Fruit fly (Drosophila melanogaster) whole organism, embryonic: ENCODE data around the gene nudC.

Source experiments
- Antp ChIP-seq: fragments of 200-800 bp; sonication (Bioruptor generic); optimal IDR thresholded peaks from 3 replicates; lab custom pipeline; 2016; ENCODE audit warnings: missing biosample characterization, missing genetic modification characterization
- Asciz ChIP-seq: fragments of 200-800 bp; sonication (Bioruptor generic); optimal IDR thresholded peaks from 2 replicates; lab custom pipeline; 2017; ENCODE audit warnings: missing biosample characterization, mild to moderate bottlenecking, missing genetic modification characterization, missing genetic modification reagents
- CG10979 ChIP-seq: fragments of 200-800 bp; sonication (Bioruptor generic); optimal IDR thresholded peaks from 2 replicates; lab custom pipeline; 2018; ENCODE audit warnings: missing biosample characterization, mild to moderate bottlenecking, missing genetic modification characterization, moderate library complexity
- CG11093 ChIP-seq: fragments of 200-800 bp; sonication (Bioruptor generic); IDR thresholded peaks from 3 replicates; pipeline ENCODE4 v1.3.6; 2022; ENCODE audit warnings: missing biosample characterization, missing genetic modification characterization
- CG11504 ChIP-seq: fragments of 200-800 bp; sonication (Bioruptor generic); optimal IDR thresholded peaks from 3 replicates; lab custom pipeline; 2019; ENCODE audit warnings: missing biosample characterization, mild to moderate bottlenecking, missing genetic modification characterization, moderate library complexity
- CG11696 ChIP-seq: fragments of 200-800 bp; sonication (Bioruptor generic); IDR thresholded peaks from 2 replicates; pipeline ENCODE4 v1.3.6; 2022; ENCODE audit warnings: missing biosample characterization, missing genetic modification characterization
- CG12299 ChIP-seq: fragments of 200-800 bp; sonication (Bioruptor generic); optimal IDR thresholded peaks from 2 replicates; lab custom pipeline; 2018; ENCODE audit warnings: missing biosample characterization, mild to moderate bottlenecking, missing genetic modification characterization
- CG12769 ChIP-seq: fragments of 200-800 bp; sonication (Bioruptor generic); optimal IDR thresholded peaks from 2 replicates; lab custom pipeline; 2019; ENCODE audit warnings: missing biosample characterization, mild to moderate bottlenecking, missing genetic modification characterization, moderate library complexity
- CG15479 ChIP-seq: fragments of 200-800 bp; sonication (Bioruptor generic); optimal IDR thresholded peaks from 3 replicates; lab custom pipeline; 2019; ENCODE audit warnings: missing biosample characterization, mild to moderate bottlenecking, missing genetic modification characterization, moderate library complexity
- CG1602 ChIP-seq: fragments of 200-800 bp; sonication (Bioruptor generic); optimal IDR thresholded peaks from 3 replicates; lab custom pipeline; 2016; ENCODE audit warnings: missing biosample characterization, missing genetic modification characterization
- CG16813 ChIP-seq: fragments of 200-800 bp; sonication (Bioruptor generic); IDR thresholded peaks from 3 replicates; pipeline ENCODE4 v1.3.6; 2022; ENCODE audit warnings: missing biosample characterization, missing genetic modification characterization; ENCODE audit not compliant: partially characterized antibody
- CG17359 ChIP-seq: fragments of 200-800 bp; sonication (Bioruptor generic); optimal IDR thresholded peaks from 3 replicates; lab custom pipeline; 2018; ENCODE audit warnings: missing biosample characterization, mild to moderate bottlenecking, missing genetic modification characterization, moderate library complexity
- CG18011 ChIP-seq: fragments of 200-800 bp; sonication (Bioruptor generic); optimal IDR thresholded peaks from 2 replicates; lab custom pipeline; 2017; ENCODE audit warnings: missing biosample characterization, missing genetic modification characterization, mild to moderate bottlenecking, moderate library complexity, missing genotype
- CG31441 ChIP-seq: fragments of 200-800 bp; sonication (Bioruptor generic); IDR thresholded peaks from 2 replicates; pipeline ENCODE4 v1.3.6; 2022; ENCODE audit warnings: missing biosample characterization, missing genetic modification characterization
- CG3163 ChIP-seq: fragments of 200-800 bp; sonication (Bioruptor generic); optimal IDR thresholded peaks from 3 replicates; lab custom pipeline; 2016; ENCODE audit warnings: missing biosample characterization, missing genetic modification characterization
- CG34422 ChIP-seq: fragments of 200-800 bp; sonication (Bioruptor generic); IDR thresholded peaks from 3 replicates; pipeline ENCODE4 v1.3.6; 2022; ENCODE audit warnings: missing biosample characterization, missing genetic modification characterization
- CG6791 ChIP-seq: fragments of 200-800 bp; sonication (Bioruptor generic); IDR thresholded peaks from 3 replicates; pipeline ENCODE4 v1.3.6; 2022; ENCODE audit warnings: missing biosample characterization, missing genetic modification characterization; ENCODE audit not compliant: partially characterized antibody
- CG8089 ChIP-seq: fragments of 200-800 bp; sonication (Bioruptor generic); optimal IDR thresholded peaks from 3 replicates; lab custom pipeline; 2016; ENCODE audit warnings: missing biosample characterization, missing genetic modification characterization
- CG9609 ChIP-seq: fragments of 200-800 bp; sonication (Bioruptor generic); optimal IDR thresholded peaks from 3 replicates; lab custom pipeline; 2016; ENCODE audit warnings: missing biosample characterization, missing genetic modification characterization
- CG9797 ChIP-seq: fragments of 200-800 bp; sonication (Bioruptor generic); optimal IDR thresholded peaks from 3 replicates; lab custom pipeline; 2018; ENCODE audit warnings: missing biosample characterization, mild to moderate bottlenecking, missing genetic modification characterization
- Camta ChIP-seq: fragments of 200-800 bp; sonication (Bioruptor generic); optimal IDR thresholded peaks from 2 replicates; lab custom pipeline; 2016; ENCODE audit warnings: missing biosample characterization, missing genetic modification characterization
- D19B ChIP-seq: fragments of 200-800 bp; sonication (Bioruptor generic); optimal IDR thresholded peaks from 2 replicates; lab custom pipeline; 2017; ENCODE audit warnings: missing biosample characterization, mild to moderate bottlenecking, missing genetic modification characterization
- Dll ChIP-seq: fragments of 200-800 bp; sonication (Bioruptor generic); IDR thresholded peaks from 4 replicates; pipeline ENCODE4 v1.3.6; 2022; ENCODE audit warnings: missing biosample characterization, missing genetic modification characterization; ENCODE audit not compliant: partially characterized antibody
- H15 ChIP-seq: fragments of 200-800 bp; sonication (Bioruptor generic); IDR thresholded peaks from 3 replicates; pipeline ENCODE4 v1.3.6; 2022; ENCODE audit warnings: missing biosample characterization, missing genetic modification characterization
- Hey ChIP-seq: fragments of 200-800 bp; sonication (Bioruptor generic); optimal IDR thresholded peaks from 3 replicates; lab custom pipeline; 2018; ENCODE audit warnings: missing biosample characterization, mild to moderate bottlenecking, missing genetic modification characterization
- Hmx ChIP-seq: fragments of 200-800 bp; sonication (Bioruptor generic); optimal IDR thresholded peaks from 2 replicates; lab custom pipeline; 2016; ENCODE audit warnings: missing biosample characterization, missing genetic modification characterization
- Jarid2 ChIP-seq: fragments of 200-800 bp; sonication (Bioruptor generic); optimal IDR thresholded peaks from 3 replicates; lab custom pipeline; 2017; ENCODE audit warnings: mild to moderate bottlenecking, missing biosample characterization, missing genetic modification reagents, missing genetic modification characterization
- Meics ChIP-seq: fragments of 200-800 bp; sonication (Bioruptor generic); optimal IDR thresholded peaks from 2 replicates; lab custom pipeline; 2017; ENCODE audit warnings: missing biosample characterization, mild to moderate bottlenecking, missing genetic modification characterization
- NC2α ChIP-seq: fragments of 200-800 bp; sonication (Bioruptor generic); optimal IDR thresholded peaks from 2 replicates; lab custom pipeline; 2016; ENCODE audit warnings: missing biosample characterization, missing genetic modification characterization
- Opbp ChIP-seq: fragments of 200-800 bp; sonication (Bioruptor generic); IDR thresholded peaks from 3 replicates; pipeline ENCODE4 v1.3.6; 2022; ENCODE audit warnings: missing biosample characterization, missing genetic modification characterization; ENCODE audit not compliant: partially characterized antibody
- Usf ChIP-seq: fragments of 200-800 bp; sonication (Bioruptor generic); optimal IDR thresholded peaks from 2 replicates; lab custom pipeline; 2017; ENCODE audit warnings: missing genotype, missing biosample characterization, missing genetic modification characterization
- ab ChIP-seq: fragments of 200-800 bp; sonication (Bioruptor generic); optimal IDR thresholded peaks from 2 replicates; lab custom pipeline; 2016; ENCODE audit warnings: missing biosample characterization, missing genetic modification characterization
- ara ChIP-seq: fragments of 200-800 bp; sonication (Bioruptor generic); IDR thresholded peaks from 2 replicates; pipeline ENCODE4 v1.3.6; 2022; ENCODE audit warnings: missing biosample characterization, missing genetic modification characterization
- br ChIP-seq: fragments of >200 bp; optimal IDR thresholded peaks from 2 replicates; lab custom pipeline; 2017
- btn ChIP-seq: fragments of 200-800 bp; sonication (Bioruptor generic); optimal IDR thresholded peaks from 2 replicates; lab custom pipeline; 2016; ENCODE audit warnings: missing biosample characterization, missing genetic modification characterization
- chn ChIP-seq: fragments of 200-800 bp; sonication (Bioruptor generic); optimal IDR thresholded peaks from 2 replicates; lab custom pipeline; 2016; ENCODE audit warnings: missing biosample characterization, missing genetic modification characterization
- da ChIP-seq: fragments of 200-800 bp; sonication (Bioruptor generic); optimal IDR thresholded peaks from 2 replicates; lab custom pipeline; 2016; ENCODE audit warnings: missing biosample characterization, missing genetic modification characterization
- dati ChIP-seq: fragments of 200-800 bp; sonication (Bioruptor generic); IDR thresholded peaks from 2 replicates; pipeline ENCODE4 v1.3.6; 2022; ENCODE audit warnings: missing biosample characterization, missing genetic modification characterization
- esg ChIP-seq: fragments of 200-800 bp; sonication (Bioruptor generic); conservative IDR thresholded peaks from 2 replicates; pipeline ENCODE4 v1.3.6; 2022; ENCODE audit warnings: missing biosample characterization, missing genetic modification characterization
- gsb ChIP-seq: fragments of 200-800 bp; sonication (Bioruptor generic); IDR thresholded peaks from 2 replicates; pipeline ENCODE4 v1.3.6; 2022; ENCODE audit warnings: missing biosample characterization, missing genetic modification characterization
- her ChIP-seq: fragments of 200-800 bp; sonication (Bioruptor generic); optimal IDR thresholded peaks from 2 replicates; lab custom pipeline; 2016; ENCODE audit warnings: missing biosample characterization, missing genetic modification characterization
- nerfin-2 ChIP-seq: fragments of 200-800 bp; sonication (Bioruptor generic); IDR thresholded peaks from 2 replicates; pipeline ENCODE4 v1.3.6; 2022; ENCODE audit warnings: missing biosample characterization, missing genetic modification characterization; ENCODE audit not compliant: partially characterized antibody
- odd ChIP-seq: fragments of 200-800 bp; sonication (Bioruptor generic); optimal IDR thresholded peaks from 2 replicates; lab custom pipeline; 2017; ENCODE audit warnings: missing biosample characterization, mild to moderate bottlenecking, missing genetic modification characterization
- sens-2 ChIP-seq: fragments of 200-800 bp; sonication (Bioruptor generic); IDR thresholded peaks from 2 replicates; pipeline ENCODE4 v1.3.6; 2022; ENCODE audit warnings: missing biosample characterization, missing genetic modification characterization
- ssp ChIP-seq: fragments of 200-800 bp; sonication (Bioruptor generic); IDR thresholded peaks from 2 replicates; pipeline ENCODE4 v1.3.6; 2022; ENCODE audit warnings: missing biosample characterization, missing genetic modification characterization
- stc ChIP-seq: fragments of 200-800 bp; sonication (Bioruptor generic); IDR thresholded peaks from 2 replicates; pipeline ENCODE4 v1.3.6; 2022; ENCODE audit warnings: missing biosample characterization, missing genetic modification characterization
- tin ChIP-seq: fragments of 200-800 bp; sonication (Bioruptor generic); optimal IDR thresholded peaks from 3 replicates; lab custom pipeline; 2016; ENCODE audit warnings: missing biosample characterization, missing genetic modification characterization
- toy ChIP-seq: fragments of 200-800 bp; sonication (Bioruptor generic); IDR thresholded peaks from 2 replicates; pipeline ENCODE4 v1.3.6; 2022; ENCODE audit warnings: missing biosample characterization, missing genetic modification characterization
- tx ChIP-seq: fragments of 200-800 bp; sonication (Bioruptor generic); optimal IDR thresholded peaks from 2 replicates; lab custom pipeline; 2016; ENCODE audit warnings: missing biosample characterization, missing genetic modification characterization
- zfh1 ChIP-seq: fragments of 200-800 bp; sonication (Bioruptor generic); IDR thresholded peaks from 3 replicates; pipeline ENCODE4 v1.3.6; 2022; ENCODE audit warnings: missing biosample characterization, missing genetic modification characterization
- zfh2 ChIP-seq: fragments of 200-800 bp; sonication (Bioruptor generic); optimal IDR thresholded peaks from 2 replicates; lab custom pipeline; 2016; ENCODE audit warnings: missing biosample characterization, missing genetic modification characterization

nudC gene

dm6 chr3L:16844920-16845573, 40.3 kb downstream of the nudC start, which contains the start of the genes kud and Zcchc7 (continued):
- TF ChIP-seq odd (GFP tag; lab: Kevin White, UChicago), result no peak
- no peak for TF ChIP-seq br (lab: Kevin White, UChicago)
- TF ChIP-seq Hey, result no peak
- peak; percentile 59 for TF ChIP-seq tin (GFP tag; lab: Kevin White, UChicago)
- TF ChIP-seq Asciz (GFP tag; lab: Kevin White, UChicago), result peak; percentile 41
- TF ChIP-seq gsb, result no peak
- no peak for TF ChIP-seq zfh1
- TF ChIP-seq CG17359 (tag; lab: Kevin White, UChicago), result no peak
- no peak for TF ChIP-seq CG12769 (tag; lab: Kevin White, UChicago)
- TF ChIP-seq CG15479, result no peak
- no peak for TF ChIP-seq da (GFP tag; lab: Kevin White, UChicago)
- TF ChIP-seq CG11696 (GFP tag; lab: Robert Waterston, UW), result no peak
- TF ChIP-seq CG3163 (GFP tag; lab: Kevin White, UChicago), result peak; percentile 47
- peak; percentile 58; the same call in 1 of the 4 replicates for TF ChIP-seq Dll
- TF ChIP-seq nerfin-2 (GFP tag; lab: Robert Waterston, UW), result peak; percentile 44; the same call in 1 of the 2 replicates
- TF ChIP-seq CG11093 (GFP tag; lab: Robert Waterston, UW), result no peak
- TF ChIP-seq Meics (GFP tag; lab: Kevin White, UChicago), result peak; percentile 71
- peak; percentile 20 for TF ChIP-seq CG10979 (tag; lab: Kevin White, UChicago)
- no peak for TF ChIP-seq her (GFP tag; lab: Kevin White, UChicago)
- peak; percentile 51; the same call in 2 of the 3 replicates for TF ChIP-seq CG16813
- TF ChIP-seq CG34422 (GFP tag; lab: Robert Waterston, UW), result no peak
- TF ChIP-seq D19B, result peak; percentile 23
- no peak; the same call in 1 of the 2 replicates for TF ChIP-seq CG31441 (GFP tag; lab: Robert Waterston, UW)
- TF ChIP-seq CG18011, result peak; percentile 50
- TF ChIP-seq CG1602, result peak; percentile 40
- TF ChIP-seq ssp (GFP tag; lab: Robert Waterston, UW), result peak; percentile 31; the same call in 1 of the 2 replicates
- TF ChIP-seq zfh2, result peak; percentile 74
- no peak for TF ChIP-seq Hmx (GFP tag; lab: Kevin White, UChicago)
- no peak for TF ChIP-seq Opbp (GFP tag; lab: Robert Waterston, UW)
- peak; percentile 52 for TF ChIP-seq chn
- peak; percentile 10; the same call in 1 of the 2 replicates for TF ChIP-seq sens-2 (GFP tag; lab: Robert Waterston, UW)
- TF ChIP-seq NC2α (GFP tag; lab: Kevin White, UChicago), result no peak
- TF ChIP-seq stc (GFP tag; lab: Robert Waterston, UW), result no peak
- peak; percentile 26 for TF ChIP-seq Usf (GFP tag; lab: Kevin White, UChicago)
- TF ChIP-seq CG11504, result no peak
- no peak for TF ChIP-seq toy (GFP tag; lab: Robert Waterston, UW)
- TF ChIP-seq Antp (GFP tag; lab: Kevin White, UChicago), result peak; percentile 43
- no peak for TF ChIP-seq H15 (GFP tag; lab: Robert Waterston, UW)
- TF ChIP-seq CG6791 (GFP tag; lab: Robert Waterston, UW), result no peak; the same call in 2 of the 3 replicates
- TF ChIP-seq CG12299 (tag; lab: Kevin White, UChicago), result peak; percentile 21
- no peak for TF ChIP-seq CG8089
- TF ChIP-seq btn (GFP tag; lab: Kevin White, UChicago), result no peak
- no peak for TF ChIP-seq ara
- peak; percentile 47 for TF ChIP-seq CG9609 (GFP tag; lab: Kevin White, UChicago)
- TF ChIP-seq CG9797, result peak; percentile 24
- no peak for TF ChIP-seq Jarid2
- TF ChIP-seq esg (GFP tag; lab: Robert Waterston, UW), result no peak; the same call in 1 of the 2 replicates
- no peak for TF ChIP-seq ab
- TF ChIP-seq Camta (GFP tag; lab: Kevin White, UChicago), result peak; percentile 59
- TF ChIP-seq tx (GFP tag; lab: Kevin White, UChicago), result peak; percentile 43
- TF ChIP-seq dati (GFP tag; lab: Robert Waterston, UW), result no peak
